Worm (Caenorhabditis elegans): ENCODE measurements around the gene sel-10.

sel-10 gene

DNA sequence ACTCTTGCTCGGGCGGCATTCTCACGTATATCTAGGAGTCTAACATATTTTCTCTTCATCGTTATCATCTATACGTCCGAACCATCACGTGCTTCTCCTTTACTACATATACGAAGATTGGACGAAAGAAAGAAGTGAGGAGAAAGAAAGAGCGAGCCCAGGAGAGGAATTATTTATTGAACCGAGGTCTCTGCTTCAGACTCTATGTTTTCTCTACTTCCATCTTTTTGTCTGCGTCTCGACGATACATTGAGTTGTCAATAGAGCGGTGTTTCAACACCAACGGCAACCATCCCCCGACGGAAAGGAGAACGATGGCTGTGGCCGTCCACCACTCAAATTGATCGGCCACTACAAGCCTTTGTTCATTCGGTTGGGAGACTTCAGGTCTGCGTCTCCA is 29.8 kb upstream of the sel-10 start (continued):
- TF ChIP-seq nhr-19 (GFP tag; conservative IDR thresholded peaks at IDR 0.05) = peak; percentile 84
- TF ChIP-seq ceh-63 (GFP tag; optimal IDR thresholded peaks at IDR 0.05) = no peak
- TF ChIP-seq nhr-11 (tag; optimal IDR thresholded peaks at IDR 0.05) = peak; percentile 5
- TF ChIP-seq nhr-90 (tag; optimal IDR thresholded peaks at IDR 0.05; ENCODE audit: poor library complexity) = peak; percentile 64
- TF ChIP-seq alr-1 (tag; optimal IDR thresholded peaks at IDR 0.05; ENCODE audit: borderline replicate concordance) = no peak
- peak; percentile 89 for TF ChIP-seq unc-130 (tag; optimal IDR thresholded peaks at IDR 0.05)
- peak; percentile 34 for TF ChIP-seq aly-2 (tag; optimal IDR thresholded peaks at IDR 0.05)
- TF ChIP-seq unc-86 (tag; optimal IDR thresholded peaks at IDR 0.05) = peak; percentile 83
- peak; percentile 57 to 92 (median 83) for TF ChIP-seq ceh-82 (tag; optimal IDR thresholded peaks at IDR 0.05)
- TF ChIP-seq zag-1 (tag; optimal IDR thresholded peaks at IDR 0.05) = no peak
- peak; percentile 60 for TF ChIP-seq nhr-237 (tag; optimal IDR thresholded peaks at IDR 0.05)
- peak; percentile 87 for TF ChIP-seq tbx-2 (tag; optimal IDR thresholded peaks at IDR 0.05)
- peak; percentile 39 for TF ChIP-seq snpc-4 (tag; optimal IDR thresholded peaks at IDR 0.05)
- peak; percentile 77 for TF ChIP-seq mep-1 (tag; optimal IDR thresholded peaks at IDR 0.05)
- TF ChIP-seq nhr-84 (tag; optimal IDR thresholded peaks at IDR 0.05) = no peak
- TF ChIP-seq lir-3 (tag; optimal IDR thresholded peaks at IDR 0.05; ENCODE audit: poor library complexity) = peak; percentile 73
- TF ChIP-seq nhr-12 (tag; optimal IDR thresholded peaks at IDR 0.05) = no peak
- TF ChIP-seq egl-13 (tag; optimal IDR thresholded peaks at IDR 0.05) = peak; percentile 77
- peak; percentile 70 for TF ChIP-seq isw-1 (GFP tag; IDR thresholded peaks at IDR 0.05)
- peak; percentile 29 for TF ChIP-seq pqm-1 (tag; optimal IDR thresholded peaks at IDR 0.05)
- TF ChIP-seq lin-13 (GFP tag; optimal IDR thresholded peaks at IDR 0.05) = peak; percentile 74
- TF ChIP-seq rnt-1 (tag; optimal IDR thresholded peaks at IDR 0.05) = peak; percentile 80
- TF ChIP-seq ceh-8 (GFP tag; optimal IDR thresholded peaks at IDR 0.05) = no peak
- TF ChIP-seq unc-62 (GFP tag; optimal IDR thresholded peaks at IDR 0.05) = no peak
- peak; percentile 88 for TF ChIP-seq lin-15B (tag; optimal IDR thresholded peaks at IDR 0.05)
- TF ChIP-seq lsy-2 (tag; optimal IDR thresholded peaks at IDR 0.05) = peak; percentile 77 to 94
- peak; percentile 87 for TF ChIP-seq pax-3 (tag; optimal IDR thresholded peaks at IDR 0.05)
- TF ChIP-seq tlp-1 (tag; optimal IDR thresholded peaks at IDR 0.05) = no peak
- TF ChIP-seq hlh-17 (GFP tag; optimal IDR thresholded peaks at IDR 0.05; ENCODE audit: borderline replicate concordance) = no peak
- TF ChIP-seq fkh-8 (tag; optimal IDR thresholded peaks at IDR 0.05) = peak; percentile 85
- no peak for TF ChIP-seq ceh-90 (tag; optimal IDR thresholded peaks at IDR 0.05)

DNA sequence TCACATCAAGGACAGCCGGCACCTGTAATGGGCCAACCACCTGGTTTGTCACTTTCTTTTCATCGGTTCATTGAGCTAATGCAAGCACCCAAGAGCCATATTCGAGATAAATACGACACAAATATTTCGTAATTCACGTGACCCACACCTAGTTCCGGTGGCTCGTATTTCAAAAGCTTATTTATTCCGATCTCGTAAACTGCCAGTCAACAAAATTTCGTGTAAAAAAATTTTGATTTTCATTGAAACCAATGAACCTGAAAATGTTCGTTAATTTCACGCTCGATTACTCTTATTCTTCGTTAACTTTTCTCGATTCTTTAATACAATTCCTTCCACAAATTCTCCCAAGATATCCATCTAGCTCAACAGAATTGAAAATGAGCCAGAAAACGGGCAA is 29.0 kb upstream of the sel-10 start:
- TF ChIP-seq zag-1 (tag; optimal IDR thresholded peaks at IDR 0.05) = no peak
- peak; percentile 6 for TF ChIP-seq fkh-8 (tag; optimal IDR thresholded peaks at IDR 0.05)

DNA sequence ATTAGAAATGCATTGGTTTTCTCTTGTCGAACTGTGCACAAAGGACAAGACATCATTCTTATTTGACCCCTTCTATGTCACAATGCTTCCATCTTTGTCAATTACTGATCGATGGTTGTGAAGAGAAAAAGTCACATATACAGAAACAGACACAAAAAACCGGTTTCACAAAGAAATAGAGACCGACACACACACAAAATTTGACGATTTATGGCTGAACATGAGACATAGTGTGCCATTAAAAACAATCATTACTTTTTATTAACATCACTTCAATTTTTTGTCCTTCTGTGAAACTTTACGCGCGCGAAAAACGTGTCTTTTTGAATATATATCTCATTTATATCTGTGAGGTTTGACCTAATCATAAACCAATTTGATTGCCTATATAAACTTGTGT is 28.6 kb upstream of the sel-10 start:
- TF ChIP-seq ces-1 (GFP tag; optimal IDR thresholded peaks at IDR 0.05) (no peak), fkh-8 (tag; optimal IDR thresholded peaks at IDR 0.05) (no peak), unc-86 (tag; optimal IDR thresholded peaks at IDR 0.05) (peak; percentile 4), hlh-4 (tag; optimal IDR thresholded peaks at IDR 0.05) (no peak), aha-1 (tag; optimal IDR thresholded peaks at IDR 0.05) (no peak), ceh-88 (GFP tag; IDR thresholded peaks at IDR 0.05) (no peak), nhr-47 (tag; optimal IDR thresholded peaks at IDR 0.05) (no peak), Y116A8C.19 (tag; optimal IDR thresholded peaks at IDR 0.05; ENCODE audit: borderline replicate concordance) (no peak), C34B4.2 (tag; optimal IDR thresholded peaks at IDR 0.05) (no peak), lin-14 (GFP tag; optimal IDR thresholded peaks at IDR 0.05) (peak; percentile 82), tbx-2 (tag; optimal IDR thresholded peaks at IDR 0.05) (peak; percentile 20), nhr-76 (tag; optimal IDR thresholded peaks at IDR 0.05) (no peak), nhr-90 (tag; optimal IDR thresholded peaks at IDR 0.05; ENCODE audit: poor library complexity) (peak; percentile 48), unc-130 (tag; optimal IDR thresholded peaks at IDR 0.05) (peak; percentile 31), grh-1 (GFP tag; IDR thresholded peaks at IDR 0.05) (peak; percentile 91), mab-9 (GFP tag; IDR thresholded peaks at IDR 0.05) (no peak), rnt-1 (tag; optimal IDR thresholded peaks at IDR 0.05) (no peak), egl-13 (tag; optimal IDR thresholded peaks at IDR 0.05) (no peak), blmp-1 (tag; optimal IDR thresholded peaks at IDR 0.05) (peak; percentile 54), efl-1 (optimal IDR thresholded peaks at IDR 0.05) (no peak), efl-1 (GFP tag; optimal IDR thresholded peaks at IDR 0.05 in 1 of 2) (no peak), nhr-19 (GFP tag; conservative IDR thresholded peaks at IDR 0.05) (peak; percentile 41; the same call in 1 of the 2 replicates), ets-5 (GFP tag; IDR thresholded peaks at IDR 0.05) (no peak), swsn-7 (tag; optimal IDR thresholded peaks at IDR 0.05) (no peak), skn-1 (tag; optimal IDR thresholded peaks at IDR 0.05) (no peak), hpl-2 (GFP tag; optimal IDR thresholded peaks at IDR 0.05) (no peak), fkh-4 (tag; optimal IDR thresholded peaks at IDR 0.05; ENCODE audit: borderline replicate concordance) (no peak)
